Worm (Caenorhabditis elegans) whole organism, L3 larva: ENCODE data around the gene Y62H9A.10.

ENCODE experiments used
- R02D3.7 ChIP-seq: fragments of 150-350 bp; optimal IDR thresholded peaks from 2 replicates; lab custom pipeline; 2014; ENCODE audit warnings: missing biosample characterization, missing genetic modification characterization
- ZK546.5 ChIP-seq: sonication (generic microtip); optimal IDR thresholded peaks from 2 replicates; lab custom pipeline; 2017; ENCODE audit warnings: missing biosample characterization, missing genetic modification characterization
- ceh-28 ChIP-seq: fragments of 150-350 bp; optimal IDR thresholded peaks from 2 replicates; lab custom pipeline; 2014; ENCODE audit warnings: missing biosample characterization, missing genetic modification reagents, missing genetic modification characterization
- ceh-82 ChIP-seq: fragments of 150-350 bp; optimal IDR thresholded peaks from 2 replicates; lab custom pipeline; 2014; ENCODE audit warnings: missing biosample characterization, missing genetic modification characterization
- elt-3 ChIP-seq, 3 experiments: fragments of 150-350 bp in 1 of 3; sonication (generic microtip) in 2 of 3; optimal IDR thresholded peaks; 2 replicates in 2 of 3; 4 replicates in 1 of 3; lab custom pipeline; 2014 to 2017; ENCODE audit warnings: missing biosample characterization in 3 of 3, missing genetic modification characterization in 3 of 3
- fkh-10 ChIP-seq: sonication (generic microtip); optimal IDR thresholded peaks from 2 replicates; lab custom pipeline; 2017; ENCODE audit warnings: missing biosample characterization, missing genetic modification reagents, missing genetic modification characterization
- lin-39 ChIP-seq: fragments of 150-350 bp; optimal IDR thresholded peaks from 2 replicates; lab custom pipeline; 2018; ENCODE audit warnings: missing biosample characterization, missing genetic modification reagents, missing genetic modification characterization
- nfya-1 ChIP-seq: sonication (generic microtip); optimal IDR thresholded peaks from 2 replicates; lab custom pipeline; 2017; ENCODE audit warnings: missing genetic modification characterization, mild to moderate bottlenecking, missing compliant biosample characterization, antibody characterized with exemption, moderate library complexity; ENCODE audit not compliant: insufficient read depth
- nhr-11 ChIP-seq: fragments of 150-350 bp; optimal IDR thresholded peaks from 2 replicates; lab custom pipeline; 2014; ENCODE audit warnings: missing biosample characterization, missing genetic modification characterization
- nhr-77 ChIP-seq: fragments of 150-350 bp; optimal IDR thresholded peaks from 2 replicates; lab custom pipeline; 2014; ENCODE audit warnings: missing biosample characterization, missing genetic modification characterization
- unc-39 ChIP-seq: sonication (generic microtip); optimal IDR thresholded peaks from 4 replicates; lab custom pipeline; 2017; ENCODE audit warnings: missing biosample characterization, missing genetic modification characterization
- ztf-11 ChIP-seq: fragments of 150-350 bp; optimal IDR thresholded peaks from 2 replicates; lab custom pipeline; 2014; ENCODE audit warnings: missing biosample characterization, missing genetic modification characterization

- TF ChIP-seq lin-39 (tag; lab: Kevin White, UChicago) (no peak), ztf-11 (tag; lab: Kevin White, UChicago) (no peak), elt-3 (tag; optimal IDR thresholded peaks at IDR 0.05; lab: Kevin White, UChicago) (no peak), unc-39 (tag; lab: Kevin White, UChicago) (no peak), nfya-1 (no peak), ceh-28 (tag; lab: Kevin White, UChicago) (no peak), R02D3.7 (tag; lab: Kevin White, UChicago) (no peak), fkh-10 (GFP tag; lab: Kevin White, UChicago) (no peak), nhr-11 (no peak), ceh-82 (tag; lab: Kevin White, UChicago) (no peak), nhr-77 (tag; lab: Kevin White, UChicago) (no peak), ZK546.5 (tag; lab: Kevin White, UChicago) (no peak)
Measured at ce11 chrX:11920723-11921283, 18.2 kb upstream of the Y62H9A.10 start, which contains the start of gene Y62H9A.14.
